Worm (Caenorhabditis elegans) whole organism, late embryonic: ENCODE data around the gene efk-1.

Experiments
- F13H6.1 ChIP-seq: sonication (generic microtip); optimal IDR thresholded peaks from 2 replicates; lab custom pipeline; 2016; ENCODE audit warnings: missing genetic modification characterization, missing compliant biosample characterization
- ama-1 ChIP-seq: fragments of 150-350 bp; optimal IDR thresholded peaks from 2 replicates; lab custom pipeline; 2014
- ceh-31 ChIP-seq: sonication (generic microtip); optimal IDR thresholded peaks from 2 replicates; lab custom pipeline; 2016; ENCODE audit warnings: missing genetic modification characterization, missing compliant biosample characterization
- dve-1 ChIP-seq: sonication (generic microtip); optimal IDR thresholded peaks from 2 replicates; lab custom pipeline; 2017; ENCODE audit warnings: antibody characterized with exemption, mild to moderate bottlenecking, missing genetic modification characterization, missing compliant biosample characterization
- elt-4 ChIP-seq: sonication (generic microtip); optimal IDR thresholded peaks from 2 replicates; lab custom pipeline; 2016; ENCODE audit warnings: missing genetic modification characterization, missing compliant biosample characterization
- ets-4 ChIP-seq: sonication (generic microtip); optimal IDR thresholded peaks from 2 replicates; lab custom pipeline; 2016; ENCODE audit warnings: missing genetic modification characterization, missing compliant biosample characterization
- gmeb-2 ChIP-seq: sonication (generic microtip); optimal IDR thresholded peaks from 2 replicates; lab custom pipeline; 2016; ENCODE audit warnings: missing genetic modification characterization, inconsistent platforms, missing compliant biosample characterization
- lin-11 ChIP-seq: fragments of 200-800 bp; sonication (Bioruptor generic); optimal IDR thresholded peaks from 2 replicates; lab custom pipeline; 2018; ENCODE audit warnings: mild to moderate bottlenecking, missing genetic modification characterization, missing compliant biosample characterization
- madf-2 ChIP-seq: sonication (generic microtip); optimal IDR thresholded peaks from 2 replicates; lab custom pipeline; 2017; ENCODE audit warnings: missing genetic modification characterization, missing compliant biosample characterization
- pha-2 ChIP-seq: sonication (generic microtip); optimal IDR thresholded peaks from 2 replicates; lab custom pipeline; 2017; ENCODE audit warnings: mild to moderate bottlenecking, missing genetic modification characterization, missing compliant biosample characterization
- pha-4 ChIP-seq: fragments of 150-350 bp; optimal IDR thresholded peaks from 2 replicates; lab custom pipeline; 2018; ENCODE audit warnings: missing biosample characterization, missing genetic modification reagents, missing genetic modification characterization
- sdc-2 ChIP-seq: sonication (generic microtip); optimal IDR thresholded peaks from 2 replicates; lab custom pipeline; 2016; ENCODE audit warnings: missing genotype, missing genetic modification characterization, missing compliant biosample characterization
- ztf-16 ChIP-seq: sonication (generic microtip); optimal IDR thresholded peaks from 2 replicates; lab custom pipeline; 2017; ENCODE audit warnings: missing genetic modification characterization, missing compliant biosample characterization

DNA sequence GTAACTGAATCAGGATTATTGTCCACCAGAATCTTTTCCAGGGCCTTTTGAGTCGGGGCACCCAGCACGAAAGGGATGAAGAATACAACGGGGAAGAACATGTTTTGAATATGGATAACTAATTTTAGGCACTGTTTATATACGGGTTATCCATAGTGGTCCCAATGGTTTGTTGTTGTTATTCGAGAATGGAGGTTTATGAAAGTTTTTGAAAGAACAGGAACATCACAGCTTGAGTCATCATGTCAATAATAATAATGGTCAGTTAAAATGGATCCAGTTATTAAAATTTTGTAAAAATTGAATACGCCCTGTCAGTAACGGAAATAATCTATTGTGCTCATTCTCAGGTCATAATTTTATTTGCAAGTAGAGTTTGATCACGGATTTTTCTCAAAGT is 14.8 kb upstream of the efk-1 start, which contains the start of gene nas-28:
- no peak for TF ChIP-seq pha-4
- no peak for TF ChIP-seq ets-4
- TF ChIP-seq F13H6.1 (tag; lab: Kevin White, UChicago): no peak
- TF ChIP-seq sdc-2: no peak
- no peak for TF ChIP-seq pha-2 (tag; lab: Kevin White, UChicago)
- TF ChIP-seq madf-2: no peak
- no peak for TF ChIP-seq elt-4 (tag; lab: Kevin White, UChicago)
- TF ChIP-seq ztf-16 (tag; lab: Kevin White, UChicago): no peak
- no peak for TF ChIP-seq lin-11 (tag; lab: Kevin White, UChicago)
- no peak for TF ChIP-seq ceh-31 (tag; lab: Kevin White, UChicago)
- TF ChIP-seq dve-1 (tag; lab: Kevin White, UChicago): no peak
- TF ChIP-seq gmeb-2 (tag; lab: Kevin White, UChicago): no peak
- no peak for TF ChIP-seq ama-1 (lab: Kevin White, UChicago)
